Fruit fly (Drosophila melanogaster) Kc167 (cell line): Measurements from ENCODE around the gene CG5194.

Experiments used
- Myc ChIP-seq: fragments of >200 bp; optimal IDR thresholded peaks from 2 replicates; lab custom pipeline; 2017; ENCODE audit warnings: missing external identifiers
- Sin3A ChIP-seq: fragments of >200 bp; optimal IDR thresholded peaks from 2 replicates; lab custom pipeline; 2018; ENCODE audit warnings: missing external identifiers
- h ChIP-seq: fragments of >200 bp; optimal IDR thresholded peaks from 3 replicates; lab custom pipeline; 2018; ENCODE audit warnings: missing external identifiers
- insv ChIP-seq: fragments of >200 bp; optimal IDR thresholded peaks from 3 replicates; lab custom pipeline; 2018; ENCODE audit warnings: missing external identifiers
- psq ChIP-seq: fragments of >200 bp; optimal IDR thresholded peaks from 2 replicates; lab custom pipeline; 2017; ENCODE audit warnings: missing external identifiers
- ttk ChIP-seq: sonication (Bioruptor generic); optimal IDR thresholded peaks from 2 replicates; lab custom pipeline; 2017; ENCODE audit warnings: missing external identifiers

DNA sequence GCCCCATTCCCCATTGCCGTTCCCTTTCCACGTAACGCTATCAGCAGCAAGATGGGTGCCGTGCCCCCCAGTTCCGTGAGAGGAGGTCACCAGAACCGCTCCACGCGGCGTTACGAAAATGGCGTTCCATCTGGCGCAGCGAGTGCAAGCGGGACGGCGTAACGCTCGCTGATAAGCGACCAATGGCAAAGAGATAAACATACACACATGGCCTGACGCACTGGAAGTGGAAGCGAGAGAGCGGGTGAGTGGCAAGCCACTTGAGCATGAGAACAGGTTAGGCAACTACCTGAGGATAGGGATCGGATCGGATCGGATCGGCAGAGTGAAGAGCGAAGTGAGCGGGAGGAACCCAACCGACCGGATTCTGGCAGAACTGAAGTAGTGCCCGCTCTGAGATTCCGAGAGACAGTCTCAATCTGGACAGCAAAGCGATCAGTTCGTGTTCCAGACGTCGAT lies 4.8 kb downstream of the CG5194 start, which contains the start of gene Doc3:
- TF ChIP-seq psq (lab: Kevin White, UChicago) (no peak), Sin3A (lab: Kevin White, UChicago) (no peak), insv (no peak), h (lab: Kevin White, UChicago) (no peak), Myc (no peak), ttk (lab: Kevin White, UChicago) (no peak)
